Fruit fly (Drosophila melanogaster) S2 (cell line): ENCODE measurements around the gene CG15563.
A peak's percentile ranks its signal among the peaks of the same experiment; 100 is the strongest.

ENCODE experiments used
- CG8478 ChIP-seq: fragments of >200 bp; optimal IDR thresholded peaks from 2 replicates; lab custom pipeline; 2018
- CTCF ChIP-seq, 2 experiments: fragments of >200 bp; optimal IDR thresholded peaks; 2 replicates each; lab custom pipeline; 2018

- TF ChIP-seq CG8478 (lab: Kevin White, UChicago) (no peak), CTCF (optimal IDR thresholded peaks at IDR 0.05; lab: Kevin White, UChicago) (peak; percentile 55 to 58)
These were observed 11.4 kb downstream of the CG15563 start, which contains the start of gene CG12054 for dm6 chr3R:31220456-31221336.
